Fruit fly (Drosophila melanogaster) whole organism, embryonic: ENCODE measurements around the gene CG17786.
A peak's percentile ranks its signal among the peaks of the same experiment; 100 is the strongest.

Source experiments
- Ada2b ChIP-seq: fragments of 200-800 bp; sonication (Bioruptor generic); IDR thresholded peaks from 2 replicates; pipeline ENCODE4 v1.3.6; 2022; ENCODE audit warnings: missing biosample characterization, missing genetic modification characterization
- Adf1 ChIP-seq: fragments of 200-800 bp; sonication (Bioruptor generic); IDR thresholded peaks from 2 replicates; pipeline ENCODE4 v1.3.6; 2022; ENCODE audit warnings: missing biosample characterization, missing genetic modification characterization
- CG10979 ChIP-seq: fragments of 200-800 bp; sonication (Bioruptor generic); optimal IDR thresholded peaks from 2 replicates; lab custom pipeline; 2018; ENCODE audit warnings: missing biosample characterization, mild to moderate bottlenecking, missing genetic modification characterization, moderate library complexity
- CG12942 ChIP-seq: fragments of 200-800 bp; sonication (Bioruptor generic); optimal IDR thresholded peaks from 3 replicates; lab custom pipeline; 2016; ENCODE audit warnings: missing biosample characterization, missing genetic modification characterization
- CG14014 ChIP-seq: fragments of 200-800 bp; sonication (Bioruptor generic); IDR thresholded peaks from 2 replicates; pipeline ENCODE4 v1.3.6; 2022; ENCODE audit warnings: missing biosample characterization, missing genetic modification characterization
- CG14050 ChIP-seq: fragments of 200-800 bp; sonication (Bioruptor generic); IDR thresholded peaks from 3 replicates; pipeline ENCODE4 v1.3.6; 2022; ENCODE audit warnings: missing biosample characterization, missing genetic modification characterization
- CG15601 ChIP-seq: fragments of 200-800 bp; sonication (Bioruptor generic); optimal IDR thresholded peaks from 3 replicates; lab custom pipeline; 2019; ENCODE audit warnings: missing biosample characterization, mild to moderate bottlenecking, missing genetic modification characterization, moderate library complexity
- CG15696 ChIP-seq: fragments of 200-800 bp; sonication (Bioruptor generic); optimal IDR thresholded peaks from 2 replicates; lab custom pipeline; 2019; ENCODE audit warnings: missing biosample characterization, mild to moderate bottlenecking, missing genetic modification characterization, moderate library complexity
- CG1602 ChIP-seq: fragments of 200-800 bp; sonication (Bioruptor generic); optimal IDR thresholded peaks from 3 replicates; lab custom pipeline; 2016; ENCODE audit warnings: missing biosample characterization, missing genetic modification characterization
- CG17612 ChIP-seq: fragments of 200-800 bp; sonication (Bioruptor generic); IDR thresholded peaks from 2 replicates; pipeline ENCODE4 v1.3.6; 2022; ENCODE audit warnings: missing biosample characterization, missing genetic modification characterization
- CG18599 ChIP-seq: fragments of 200-800 bp; sonication (Bioruptor generic); optimal IDR thresholded peaks from 3 replicates; lab custom pipeline; 2017; ENCODE audit warnings: missing biosample characterization, missing genetic modification characterization, mild to moderate bottlenecking, moderate library complexity, missing genetic modification reagents
- CG2875 ChIP-seq: fragments of 200-800 bp; sonication (Bioruptor generic); optimal IDR thresholded peaks from 2 replicates; lab custom pipeline; 2017; ENCODE audit warnings: missing biosample characterization, mild to moderate bottlenecking, missing genetic modification characterization, missing genetic modification reagents
- CG31224 ChIP-seq: fragments of 200-800 bp; sonication (Bioruptor generic); IDR thresholded peaks from 2 replicates; pipeline ENCODE4 v1.3.6; 2022; ENCODE audit warnings: missing biosample characterization, missing genetic modification characterization
- CG32767 ChIP-seq: fragments of 200-800 bp; sonication (Bioruptor generic); IDR thresholded peaks from 2 replicates; pipeline ENCODE4 v1.3.6; 2022; ENCODE audit warnings: missing biosample characterization, missing genetic modification characterization
- CG34224 ChIP-seq: fragments of 200-800 bp; sonication (Bioruptor generic); IDR thresholded peaks from 3 replicates; pipeline ENCODE4 v1.3.6; 2022; ENCODE audit warnings: missing biosample characterization, missing genetic modification characterization; ENCODE audit not compliant: partially characterized antibody
- CG43689 ChIP-seq: fragments of 200-800 bp; sonication (Bioruptor generic); IDR thresholded peaks from 2 replicates; pipeline ENCODE4 v1.3.6; 2022; ENCODE audit warnings: missing biosample characterization, missing genetic modification characterization
- CG6272 ChIP-seq: fragments of 200-800 bp; sonication (Bioruptor generic); IDR thresholded peaks from 2 replicates; pipeline ENCODE4 v1.3.6; 2022; ENCODE audit warnings: missing biosample characterization, missing genetic modification characterization
- CG6683 ChIP-seq: fragments of 200-800 bp; sonication (Bioruptor generic); optimal IDR thresholded peaks from 2 replicates; lab custom pipeline; 2017; ENCODE audit warnings: missing biosample characterization, mild to moderate bottlenecking, missing genetic modification characterization, missing genetic modification reagents
- CG6689 ChIP-seq: fragments of 200-800 bp; sonication (Bioruptor generic); IDR thresholded peaks from 2 replicates; pipeline ENCODE4 v1.3.6; 2022; ENCODE audit warnings: missing biosample characterization, missing genetic modification characterization
- CG6813 ChIP-seq: fragments of 200-800 bp; sonication (Bioruptor generic); optimal IDR thresholded peaks from 2 replicates; lab custom pipeline; 2017; ENCODE audit warnings: missing biosample characterization, missing genetic modification characterization, mild to moderate bottlenecking, moderate library complexity, missing genetic modification reagents
- CG7839 ChIP-seq: fragments of 200-800 bp; sonication (Bioruptor generic); optimal IDR thresholded peaks from 3 replicates; lab custom pipeline; 2018; ENCODE audit warnings: missing biosample characterization, mild to moderate bottlenecking, missing genetic modification characterization, moderate library complexity
- CG7963 ChIP-seq: fragments of 200-800 bp; sonication (Bioruptor generic); IDR thresholded peaks from 3 replicates; pipeline ENCODE4 v1.3.6; 2022; ENCODE audit warnings: missing biosample characterization, missing genetic modification characterization; ENCODE audit not compliant: partially characterized antibody
- CG8359 ChIP-seq: fragments of 200-800 bp; sonication (Bioruptor generic); optimal IDR thresholded peaks from 2 replicates; lab custom pipeline; 2017; ENCODE audit warnings: missing biosample characterization, mild to moderate bottlenecking, missing genetic modification characterization, borderline replicate concordance
- CG8478 ChIP-seq: fragments of >200 bp; optimal IDR thresholded peaks from 2 replicates; lab custom pipeline; 2018
- CG9727 ChIP-seq: fragments of 200-800 bp; sonication (Bioruptor generic); optimal IDR thresholded peaks from 3 replicates; lab custom pipeline; 2017; ENCODE audit warnings: missing biosample characterization, mild to moderate bottlenecking, missing genetic modification characterization
- Camta ChIP-seq: fragments of 200-800 bp; sonication (Bioruptor generic); optimal IDR thresholded peaks from 2 replicates; lab custom pipeline; 2016; ENCODE audit warnings: missing biosample characterization, missing genetic modification characterization
- Fer3 ChIP-seq: fragments of 200-800 bp; sonication (Bioruptor generic); optimal IDR thresholded peaks from 2 replicates; lab custom pipeline; 2018; ENCODE audit warnings: missing biosample characterization, mild to moderate bottlenecking, missing genetic modification characterization, moderate library complexity
- Hr3 ChIP-seq: fragments of 200-800 bp; sonication (Bioruptor generic); optimal IDR thresholded peaks from 3 replicates; lab custom pipeline; 2016; ENCODE audit warnings: missing biosample characterization, missing genetic modification characterization
- Sox102F ChIP-seq: fragments of 200-800 bp; sonication (Bioruptor generic); optimal IDR thresholded peaks from 2 replicates; lab custom pipeline; 2018; ENCODE audit warnings: missing biosample characterization, mild to moderate bottlenecking, missing genetic modification characterization, moderate library complexity
- YL-1 ChIP-seq: fragments of 200-800 bp; sonication (Bioruptor generic); optimal IDR thresholded peaks from 3 replicates; lab custom pipeline; 2017; ENCODE audit warnings: missing biosample characterization, mild to moderate bottlenecking, missing genetic modification characterization
- ase ChIP-seq: fragments of 200-800 bp; sonication (Bioruptor generic); IDR thresholded peaks from 3 replicates; pipeline ENCODE4 v1.3.6; 2022; ENCODE audit warnings: missing biosample characterization, missing genetic modification characterization
- chn ChIP-seq: fragments of 200-800 bp; sonication (Bioruptor generic); optimal IDR thresholded peaks from 2 replicates; lab custom pipeline; 2016; ENCODE audit warnings: missing biosample characterization, missing genetic modification characterization
- crp ChIP-seq, 2 experiments: fragments of 200-800 bp; sonication (Bioruptor generic); optimal IDR thresholded peaks; 2 replicates in 1 of 2; 3 replicates in 1 of 2; lab custom pipeline; 2017; ENCODE audit warnings: missing biosample characterization in 2 of 2, missing genetic modification characterization in 2 of 2, mild to moderate bottlenecking in 1 of 2, moderate library complexity in 1 of 2
- dpn ChIP-seq, 2 experiments: fragments of 200-800 bp; sonication (Bioruptor generic); optimal IDR thresholded peaks; 3 replicates each; lab custom pipeline; 2016; ENCODE audit warnings: missing biosample characterization in 2 of 2, missing genetic modification characterization in 2 of 2
- fd96Cb ChIP-seq: fragments of 200-800 bp; sonication (Bioruptor generic); optimal IDR thresholded peaks from 2 replicates; lab custom pipeline; 2018; ENCODE audit warnings: missing biosample characterization, mild to moderate bottlenecking, missing genetic modification characterization, moderate library complexity
- gcm ChIP-seq: fragments of 200-800 bp; sonication (Bioruptor generic); optimal IDR thresholded peaks from 2 replicates; lab custom pipeline; 2019; ENCODE audit warnings: missing biosample characterization, mild to moderate bottlenecking, missing genetic modification characterization, moderate library complexity
- gro ChIP-seq: fragments of 200-800 bp; sonication (Bioruptor generic); optimal IDR thresholded peaks from 2 replicates; lab custom pipeline; 2016; ENCODE audit warnings: missing biosample characterization, missing genetic modification characterization
- hb ChIP-seq: fragments of 200-800 bp; sonication (Bioruptor generic); IDR thresholded peaks from 3 replicates; pipeline ENCODE4 v1.3.6; 2022; ENCODE audit warnings: missing biosample characterization, missing genetic modification characterization; ENCODE audit not compliant: partially characterized antibody
- her ChIP-seq: fragments of 200-800 bp; sonication (Bioruptor generic); optimal IDR thresholded peaks from 2 replicates; lab custom pipeline; 2016; ENCODE audit warnings: missing biosample characterization, missing genetic modification characterization
- jigr1 ChIP-seq: fragments of 200-800 bp; sonication (Bioruptor generic); IDR thresholded peaks from 3 replicates; pipeline ENCODE4 v1.3.6; 2022; ENCODE audit warnings: missing biosample characterization, missing genetic modification characterization
- sens-2 ChIP-seq: fragments of 200-800 bp; sonication (Bioruptor generic); IDR thresholded peaks from 2 replicates; pipeline ENCODE4 v1.3.6; 2022; ENCODE audit warnings: missing biosample characterization, missing genetic modification characterization
- sisA ChIP-seq: fragments of 200-800 bp; sonication (Bioruptor generic); IDR thresholded peaks from 2 replicates; pipeline ENCODE4 v1.3.6; 2022; ENCODE audit warnings: missing biosample characterization, missing genetic modification characterization
- tio ChIP-seq: fragments of 200-800 bp; sonication (Bioruptor generic); optimal IDR thresholded peaks from 2 replicates; lab custom pipeline; 2017; ENCODE audit warnings: missing biosample characterization, missing genetic modification characterization, inconsistent platforms
- twi ChIP-seq: fragments of 200-800 bp; optimal IDR thresholded peaks from 2 replicates; lab custom pipeline; 2019; ENCODE audit warnings: missing biosample characterization, mild to moderate bottlenecking, missing genetic modification characterization, moderate library complexity
- vvl ChIP-seq: fragments of 200-800 bp; sonication (Bioruptor generic); IDR thresholded peaks from 2 replicates; pipeline ENCODE4 v1.3.6; 2022; ENCODE audit warnings: missing biosample characterization, missing genetic modification characterization

Gene CG17786

dm6 chr3R:24188619-24189018 is 29.9 kb downstream of the CG17786 start, which contains the start of gene CG5515 (continued):
- peak; percentile 73 for TF ChIP-seq gro
- TF ChIP-seq Hr3 (GFP tag; lab: Kevin White, UChicago), result peak; percentile 80
- peak; percentile 34; the same call in 1 of the 3 replicates for TF ChIP-seq jigr1 (GFP tag; lab: Robert Waterston, UW)
- TF ChIP-seq ase, result peak; percentile 83
- no peak for TF ChIP-seq CG43689 (GFP tag; lab: Robert Waterston, UW)
- peak; percentile 70 for TF ChIP-seq CG12942 (GFP tag; lab: Kevin White, UChicago)
- peak; percentile 69 for TF ChIP-seq CG1602 (GFP tag; lab: Kevin White, UChicago)
- TF ChIP-seq CG15696, result peak; percentile 83
- peak; percentile 53 to 91 for TF ChIP-seq crp (GFP tag; optimal IDR thresholded peaks at IDR 0.05; lab: Kevin White, UChicago)
- TF ChIP-seq CG9727 (GFP tag; lab: Kevin White, UChicago), result peak; percentile 71
- peak; percentile 87 for TF ChIP-seq vvl (GFP tag; lab: Robert Waterston, UW)
- TF ChIP-seq dpn (GFP tag; optimal IDR thresholded peaks at IDR 0.05; lab: Kevin White, UChicago), result peak in 1 of 2 experiments; percentile 82
- TF ChIP-seq CG31224 (GFP tag; lab: Robert Waterston, UW), result peak; percentile 47; the same call in 1 of the 2 replicates
- TF ChIP-seq CG6272, result peak; percentile 80
- peak; percentile 66 for TF ChIP-seq Ada2b
- TF ChIP-seq Fer3 (tag; lab: Kevin White, UChicago), result peak; percentile 48
- TF ChIP-seq CG6689 (GFP tag; lab: Robert Waterston, UW), result peak; percentile 79
- peak; percentile 70; the same call in 1 of the 2 replicates for TF ChIP-seq CG14014 (GFP tag; lab: Robert Waterston, UW)
- TF ChIP-seq sens-2 (GFP tag; lab: Robert Waterston, UW), result peak; percentile 48; the same call in 1 of the 2 replicates
- TF ChIP-seq YL-1 (GFP tag; lab: Kevin White, UChicago), result peak; percentile 6
- peak; percentile 80 for TF ChIP-seq hb
- peak; percentile 48 for TF ChIP-seq her (GFP tag; lab: Kevin White, UChicago)
- TF ChIP-seq tio, result peak; percentile 51
- TF ChIP-seq Adf1 (GFP tag; lab: Robert Waterston, UW), result peak; percentile 65
- TF ChIP-seq fd96Cb (tag; lab: Kevin White, UChicago), result peak; percentile 49
- peak; percentile 76 for TF ChIP-seq CG15601 (tag; lab: Kevin White, UChicago)
- no peak for TF ChIP-seq CG18599 (GFP tag; lab: Kevin White, UChicago)
- TF ChIP-seq CG17612 (GFP tag; lab: Robert Waterston, UW), result peak; percentile 27; the same call in 1 of the 2 replicates
- TF ChIP-seq CG6683, result peak; percentile 27
- TF ChIP-seq chn (GFP tag; lab: Kevin White, UChicago), result peak; percentile 90
- TF ChIP-seq Sox102F (GFP tag; lab: Kevin White, UChicago), result peak; percentile 88
- peak; percentile 89 for TF ChIP-seq sisA (GFP tag; lab: Robert Waterston, UW)
- TF ChIP-seq CG10979 (tag; lab: Kevin White, UChicago), result peak; percentile 84
- peak; percentile 64 for TF ChIP-seq CG7839 (tag; lab: Kevin White, UChicago)
- TF ChIP-seq CG6813 (GFP tag; lab: Kevin White, UChicago), result no peak
- no peak for TF ChIP-seq Camta
- no peak for TF ChIP-seq CG2875
- TF ChIP-seq gcm (GFP tag; lab: Kevin White, UChicago), result no peak
- peak; percentile 87 for TF ChIP-seq CG34224 (GFP tag; lab: Robert Waterston, UW)
- TF ChIP-seq twi (tag; lab: Kevin White, UChicago), result peak; percentile 41
- peak; percentile 75; the same call in 1 of the 2 replicates for TF ChIP-seq CG32767 (GFP tag; lab: Robert Waterston, UW)
- TF ChIP-seq CG7963 (GFP tag; lab: Robert Waterston, UW), result peak; percentile 72
- no peak for TF ChIP-seq CG8478 (lab: Kevin White, UChicago)
- TF ChIP-seq CG8359 (GFP tag; lab: Kevin White, UChicago), result no peak
- TF ChIP-seq CG14050 (GFP tag; lab: Robert Waterston, UW), result peak; percentile 80
